Fruit fly (Drosophila melanogaster) whole organism, prepupa: ENCODE measurements around the gene Cp18.

Experiments used
- CG6854 ChIP-seq: fragments of 200-800 bp; sonication (Bioruptor generic); optimal IDR thresholded peaks from 2 replicates; lab custom pipeline; 2017; ENCODE audit warnings: missing biosample characterization, mild to moderate bottlenecking, missing genetic modification characterization
- CG9139 ChIP-seq: fragments of 200-800 bp; sonication (Bioruptor generic); optimal IDR thresholded peaks from 3 replicates; lab custom pipeline; 2017; ENCODE audit warnings: missing biosample characterization, mild to moderate bottlenecking, missing genetic modification characterization
- Eip93F ChIP-seq: fragments of 200-800 bp; sonication (Bioruptor generic); optimal IDR thresholded peaks from 2 replicates; lab custom pipeline; 2016; ENCODE audit warnings: missing biosample characterization, mild to moderate bottlenecking, missing genetic modification characterization
- OdsH ChIP-seq: fragments of 200-800 bp; sonication (Bioruptor generic); optimal IDR thresholded peaks from 3 replicates; lab custom pipeline; 2016; ENCODE audit warnings: missing biosample characterization, missing genetic modification characterization
- ss ChIP-seq, 2 experiments: fragments of 200-800 bp; sonication (Bioruptor generic); optimal IDR thresholded peaks; 2 replicates in 1 of 2; 3 replicates in 1 of 2; lab custom pipeline; 2017 to 2018; ENCODE audit warnings: mild to moderate bottlenecking in 2 of 2, missing biosample characterization in 2 of 2, missing genetic modification characterization in 2 of 2, moderate library complexity in 1 of 2

DNA sequence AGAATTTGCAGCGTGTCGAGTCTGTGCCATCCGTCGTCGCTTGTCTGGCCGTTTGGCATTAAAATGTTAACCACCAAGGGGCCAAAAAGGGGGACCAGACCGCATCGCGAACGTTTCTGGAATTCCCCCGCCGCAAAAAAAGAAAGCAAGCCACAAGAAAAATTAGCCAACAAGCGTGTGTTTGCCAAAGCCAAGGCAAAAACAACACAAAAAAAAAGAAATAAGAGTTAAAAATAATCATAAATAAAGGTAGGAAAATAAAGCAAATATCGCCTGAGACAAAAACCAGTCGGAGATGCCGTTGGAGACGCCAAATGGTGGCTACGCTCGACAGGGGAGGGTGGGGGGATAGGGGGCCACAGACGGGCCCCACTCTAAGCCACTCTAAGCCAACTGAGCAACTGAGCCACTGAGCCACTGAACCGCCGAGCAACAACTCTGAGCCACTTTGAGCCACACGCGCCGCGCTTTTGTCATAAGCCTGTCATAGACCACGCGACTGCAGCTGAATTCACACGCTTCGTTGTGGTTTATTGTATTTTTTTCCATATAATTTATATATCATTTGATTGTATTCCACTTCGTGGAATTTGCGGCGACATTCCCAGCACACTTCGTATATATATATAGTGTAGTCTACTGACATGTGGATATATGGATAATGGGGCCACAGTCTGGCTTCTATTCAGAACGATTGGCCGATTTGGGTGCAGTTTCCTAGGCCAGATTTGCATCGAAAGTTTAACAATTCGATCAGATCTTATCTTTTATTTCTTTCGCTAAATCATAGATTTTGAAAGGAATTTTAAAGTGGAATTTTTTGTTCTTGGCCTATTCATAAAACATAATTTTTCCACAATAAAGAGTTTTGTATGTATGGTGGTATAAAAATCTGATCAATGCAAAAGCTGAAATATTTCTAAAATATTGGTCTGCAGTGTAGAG lies 32.8 kb upstream of the Cp18 start:
- no peak for TF ChIP-seq Eip93F
- TF ChIP-seq CG9139 (GFP tag; lab: Kevin White, UChicago): no peak
- no peak for TF ChIP-seq CG6854 (GFP tag; lab: Kevin White, UChicago)
- TF ChIP-seq OdsH (GFP tag; lab: Kevin White, UChicago): no peak
- no peak for TF ChIP-seq ss (GFP tag; optimal IDR thresholded peaks at IDR 0.05; lab: Kevin White, UChicago)
